Fruit fly (Drosophila melanogaster): Measurements from ENCODE around the gene TyrRII.

dm6 chr3R:17701971-17702845 is 34.2 kb upstream of the TyrRII start:
- no peak for TF ChIP-seq usp (GFP tag; optimal IDR thresholded peaks at IDR 0.05)
- no peak for TF ChIP-seq pan (optimal IDR thresholded peaks at IDR 0.05)

Data from whole organism.